Worm (Caenorhabditis elegans) whole organism, late embryonic: Measurements from ENCODE around the gene egl-3.

Source experiments
- C38D4.7 ChIP-seq: fragments of 200-800 bp; sonication (Bioruptor generic); optimal IDR thresholded peaks from 2 replicates; lab custom pipeline; 2018; ENCODE audit warnings: mild to moderate bottlenecking, missing genetic modification characterization, moderate library complexity, missing compliant biosample characterization
- K02D7.2 ChIP-seq: sonication (generic microtip); optimal IDR thresholded peaks from 2 replicates; lab custom pipeline; 2017; ENCODE audit warnings: mild to moderate bottlenecking, missing genetic modification characterization, missing compliant biosample characterization
- K09A11.1 ChIP-seq: sonication (generic microtip); optimal IDR thresholded peaks from 2 replicates; lab custom pipeline; 2017; ENCODE audit warnings: antibody characterized with exemption, mild to moderate bottlenecking, missing genetic modification characterization, missing compliant biosample characterization; ENCODE audit not compliant: insufficient read depth
- ceh-18 ChIP-seq: sonication (generic microtip); optimal IDR thresholded peaks from 2 replicates; lab custom pipeline; 2016; ENCODE audit warnings: missing genetic modification characterization, missing compliant biosample characterization
- ceh-19 ChIP-seq: fragments of 200-800 bp; sonication (Bioruptor generic); optimal IDR thresholded peaks from 2 replicates; lab custom pipeline; 2018; ENCODE audit warnings: mild to moderate bottlenecking, missing genetic modification characterization, missing compliant biosample characterization
- ceh-30 ChIP-seq: fragments of 150-350 bp; optimal IDR thresholded peaks from 2 replicates; lab custom pipeline; 2014; ENCODE audit warnings: missing biosample characterization, missing genetic modification characterization
- ceh-31 ChIP-seq: sonication (generic microtip); optimal IDR thresholded peaks from 2 replicates; lab custom pipeline; 2016; ENCODE audit warnings: missing genetic modification characterization, missing compliant biosample characterization
- ceh-34 ChIP-seq: sonication (generic microtip); optimal IDR thresholded peaks from 2 replicates; lab custom pipeline; 2016; ENCODE audit warnings: mild to moderate bottlenecking, missing genetic modification characterization, missing compliant biosample characterization
- ceh-45 ChIP-seq: fragments of 200-800 bp; sonication (Bioruptor generic); IDR thresholded peaks from 2 replicates; pipeline ENCODE4 v1.3.6; 2022; ENCODE audit warnings: missing genetic modification reagents, missing genetic modification characterization, missing compliant biosample characterization
- ceh-48 ChIP-seq: sonication (generic microtip); optimal IDR thresholded peaks from 2 replicates; lab custom pipeline; 2016; ENCODE audit warnings: missing genetic modification characterization, inconsistent platforms, missing compliant biosample characterization
- ceh-6 ChIP-seq: fragments of 200-800 bp; sonication (Bioruptor generic); optimal IDR thresholded peaks from 2 replicates; lab custom pipeline; 2018; ENCODE audit warnings: mild to moderate bottlenecking, missing genetic modification characterization, missing compliant biosample characterization
- che-1 ChIP-seq: sonication (generic microtip); optimal IDR thresholded peaks from 2 replicates; lab custom pipeline; 2016; ENCODE audit warnings: mild to moderate bottlenecking, missing genetic modification characterization, missing compliant biosample characterization
- dve-1 ChIP-seq: sonication (generic microtip); optimal IDR thresholded peaks from 2 replicates; lab custom pipeline; 2017; ENCODE audit warnings: antibody characterized with exemption, mild to moderate bottlenecking, missing genetic modification characterization, missing compliant biosample characterization
- elt-2 ChIP-seq: sonication (generic microtip); optimal IDR thresholded peaks from 2 replicates; lab custom pipeline; 2016; ENCODE audit warnings: missing genetic modification reagents, missing genetic modification characterization, missing compliant biosample characterization
- ets-4 ChIP-seq: sonication (generic microtip); optimal IDR thresholded peaks from 2 replicates; lab custom pipeline; 2016; ENCODE audit warnings: missing genetic modification characterization, missing compliant biosample characterization
- fkh-10 ChIP-seq: fragments of 150-350 bp; optimal IDR thresholded peaks from 2 replicates; lab custom pipeline; 2014; ENCODE audit warnings: missing biosample characterization, missing genetic modification reagents, missing genetic modification characterization
- fkh-6 ChIP-seq: sonication (generic microtip); optimal IDR thresholded peaks from 2 replicates; lab custom pipeline; 2016; ENCODE audit warnings: missing genetic modification characterization, missing compliant biosample characterization
- gmeb-2 ChIP-seq: sonication (generic microtip); optimal IDR thresholded peaks from 2 replicates; lab custom pipeline; 2016; ENCODE audit warnings: missing genetic modification characterization, inconsistent platforms, missing compliant biosample characterization
- hlh-13 ChIP-seq: fragments of 200-800 bp; sonication (Bioruptor generic); optimal IDR thresholded peaks from 2 replicates; lab custom pipeline; 2018; ENCODE audit warnings: mild to moderate bottlenecking, missing genetic modification characterization, missing compliant biosample characterization
- hlh-15 ChIP-seq: sonication (generic microtip); optimal IDR thresholded peaks from 2 replicates; lab custom pipeline; 2016; ENCODE audit warnings: missing genetic modification characterization, missing compliant biosample characterization
- hlh-6 ChIP-seq: sonication (generic microtip); optimal IDR thresholded peaks from 2 replicates; lab custom pipeline; 2016; ENCODE audit warnings: missing genotype, missing genetic modification characterization, missing compliant biosample characterization
- hlh-8 ChIP-seq: sonication (generic microtip); optimal IDR thresholded peaks from 2 replicates; lab custom pipeline; 2016; ENCODE audit warnings: missing genotype, missing genetic modification characterization, missing compliant biosample characterization
- lim-6 ChIP-seq: sonication (generic microtip); optimal IDR thresholded peaks from 2 replicates; lab custom pipeline; 2016; ENCODE audit warnings: missing genetic modification characterization, missing compliant biosample characterization
- lin-11 ChIP-seq: fragments of 200-800 bp; sonication (Bioruptor generic); optimal IDR thresholded peaks from 2 replicates; lab custom pipeline; 2018; ENCODE audit warnings: mild to moderate bottlenecking, missing genetic modification characterization, missing compliant biosample characterization
- madf-2 ChIP-seq: sonication (generic microtip); optimal IDR thresholded peaks from 2 replicates; lab custom pipeline; 2017; ENCODE audit warnings: missing genetic modification characterization, missing compliant biosample characterization
- nfya-1 ChIP-seq: sonication (generic microtip); optimal IDR thresholded peaks from 2 replicates; lab custom pipeline; 2017; ENCODE audit warnings: missing genetic modification characterization, mild to moderate bottlenecking, missing compliant biosample characterization, antibody characterized with exemption, moderate library complexity
- npax-4 ChIP-seq: sonication (generic microtip); optimal IDR thresholded peaks from 2 replicates; lab custom pipeline; 2016; ENCODE audit warnings: missing genetic modification characterization, missing compliant biosample characterization
- pag-3 ChIP-seq: sonication (generic microtip); optimal IDR thresholded peaks from 2 replicates; lab custom pipeline; 2016; ENCODE audit warnings: missing compliant biosample characterization, missing genetic modification characterization, borderline replicate concordance
- pax-1 ChIP-seq: fragments of 150-350 bp; optimal IDR thresholded peaks from 2 replicates; lab custom pipeline; 2014; ENCODE audit warnings: missing biosample characterization, missing genetic modification characterization
- pqm-1 ChIP-seq: sonication (generic microtip); optimal IDR thresholded peaks from 2 replicates; lab custom pipeline; 2016; ENCODE audit warnings: missing genetic modification characterization, missing compliant biosample characterization
- pros-1 ChIP-seq: fragments of 150-350 bp; optimal IDR thresholded peaks from 2 replicates; lab custom pipeline; 2014; ENCODE audit warnings: missing biosample characterization, missing genetic modification reagents, missing genetic modification characterization
- rnt-1 ChIP-seq: sonication (generic microtip); optimal IDR thresholded peaks from 2 replicates; lab custom pipeline; 2016; ENCODE audit warnings: missing genetic modification characterization, missing compliant biosample characterization
- sdc-2 ChIP-seq: sonication (generic microtip); optimal IDR thresholded peaks from 2 replicates; lab custom pipeline; 2016; ENCODE audit warnings: missing genotype, missing genetic modification characterization, missing compliant biosample characterization
- tbx-7 ChIP-seq: sonication (generic microtip); optimal IDR thresholded peaks from 2 replicates; lab custom pipeline; 2016; ENCODE audit warnings: missing genotype, missing genetic modification characterization, missing compliant biosample characterization
- unc-42 ChIP-seq: sonication (generic microtip); optimal IDR thresholded peaks from 2 replicates; lab custom pipeline; 2016; ENCODE audit warnings: missing genotype, missing genetic modification characterization, missing compliant biosample characterization
- zip-5 ChIP-seq: sonication (generic microtip); optimal IDR thresholded peaks from 2 replicates; lab custom pipeline; 2016; ENCODE audit warnings: missing genetic modification characterization, missing compliant biosample characterization
- ztf-16 ChIP-seq: sonication (generic microtip); optimal IDR thresholded peaks from 2 replicates; lab custom pipeline; 2017; ENCODE audit warnings: missing genetic modification characterization, missing compliant biosample characterization

Gene egl-3

ce11 chrV:10205483-10205882 is 31.9 kb upstream of the egl-3 start, which contains the start of gene ZK856.16:
ZK856.16 (minus strand) TSS chrV:10205583.
- TF ChIP-seq pag-3 (no peak), gmeb-2 (tag; lab: Kevin White, UChicago) (no peak), sdc-2 (tag; lab: Kevin White, UChicago) (no peak), ceh-30 (tag; lab: Kevin White, UChicago) (no peak), dve-1 (no peak), ceh-48 (tag; lab: Kevin White, UChicago) (no peak), zip-5 (tag; lab: Kevin White, UChicago) (no peak), hlh-13 (GFP tag; lab: Kevin White, UChicago) (no peak), che-1 (tag; lab: Kevin White, UChicago) (no peak), fkh-10 (GFP tag; lab: Kevin White, UChicago) (no peak), pros-1 (tag; lab: Kevin White, UChicago) (no peak), hlh-15 (tag; lab: Kevin White, UChicago) (no peak), hlh-8 (no peak), tbx-7 (tag; lab: Kevin White, UChicago) (no peak), C38D4.7 (GFP tag; lab: Kevin White, UChicago) (no peak), ztf-16 (tag; lab: Kevin White, UChicago) (no peak)

ce11 chrV:10204863-10205338 is 31.3 kb upstream of the egl-3 start, which contains the start of the genes ZK856.19 and ZK856.11:
ZK856.19 (minus strand) TSS chrV:10204913.
ZK856.11 (minus strand) TSS chrV:10204938.
- TF ChIP-seq unc-42 (tag; lab: Kevin White, UChicago), result peak; percentile 20
- TF ChIP-seq rnt-1, result no peak
- TF ChIP-seq nfya-1 (tag; lab: Kevin White, UChicago), result peak; percentile 21

ce11 chrV:10203435-10204009 is 30.0 kb upstream of the egl-3 start, which contains the start of gene chpf-1:
chpf-1 (minus strand) TSS chrV:10203485.
- no peak for TF ChIP-seq ceh-6 (GFP tag; lab: Kevin White, UChicago)
- peak; percentile 41 for TF ChIP-seq elt-2 (tag; lab: Kevin White, UChicago)

ce11 chrV:10202340-10202739 is 28.8 kb upstream of the egl-3 start:
- TF ChIP-seq K09A11.1 (tag; lab: Kevin White, UChicago) (no peak), ceh-19 (no peak), ceh-34 (tag; lab: Kevin White, UChicago) (no peak), pqm-1 (tag; lab: Kevin White, UChicago) (no peak), npax-4 (tag; lab: Kevin White, UChicago) (no peak), pros-1 (tag; lab: Kevin White, UChicago) (no peak), K02D7.2 (tag; lab: Kevin White, UChicago) (no peak)
- TF ChIP-seq, all 69 proteins: peak for 0

- TF ChIP-seq tbx-7 (tag; lab: Kevin White, UChicago) (no peak), ceh-45 (GFP tag; lab: Robert Waterston, UW) (no peak), pax-1 (tag; lab: Kevin White, UChicago) (no peak), ceh-31 (tag; lab: Kevin White, UChicago) (no peak), madf-2 (tag; lab: Kevin White, UChicago) (no peak), ztf-16 (tag; lab: Kevin White, UChicago) (no peak), ceh-6 (GFP tag; lab: Kevin White, UChicago) (no peak), npax-4 (tag; lab: Kevin White, UChicago) (no peak), fkh-6 (tag; lab: Kevin White, UChicago) (no peak), hlh-8 (no peak), lim-6 (tag; lab: Kevin White, UChicago) (no peak), dve-1 (no peak), lin-11 (tag; lab: Kevin White, UChicago) (no peak), hlh-6 (tag; lab: Kevin White, UChicago) (no peak), fkh-10 (GFP tag; lab: Kevin White, UChicago) (no peak), ets-4 (tag; lab: Kevin White, UChicago) (no peak), ceh-18 (tag; lab: Kevin White, UChicago) (no peak)
Observed at ce11 chrV:10201913-10202312, 28.4 kb upstream of the egl-3 start, which contains the start of gene ZK856.7. ZK856.7 (plus strand) TSS chrV:10202098.
